Worm (Caenorhabditis elegans) whole organism, mixed stage, embryonic: ENCODE results near the gene srh-258.

Source experiments
- M03D4.4 ChIP-seq: sonication (generic microtip); optimal IDR thresholded peaks from 2 replicates; lab custom pipeline; 2017; ENCODE audit warnings: mild to moderate bottlenecking, missing genetic modification characterization, missing compliant biosample characterization
- blmp-1 ChIP-seq: fragments of 150-350 bp; optimal IDR thresholded peaks from 2 replicates; lab custom pipeline; 2014; ENCODE audit warnings: missing biosample characterization, missing genetic modification characterization
- elt-1 ChIP-seq: sonication (generic microtip); optimal IDR thresholded peaks from 2 replicates; lab custom pipeline; 2017; ENCODE audit warnings: missing genetic modification characterization, mild to moderate bottlenecking, missing compliant biosample characterization, antibody characterized with exemption, moderate library complexity, borderline replicate concordance; ENCODE audit not compliant: insufficient read depth
- elt-3 ChIP-seq: fragments of 150-350 bp; optimal IDR thresholded peaks from 2 replicates; lab custom pipeline; 2014; ENCODE audit warnings: missing biosample characterization, missing genetic modification characterization
- flh-1 ChIP-seq: fragments of 200-800 bp; sonication (Bioruptor generic); optimal IDR thresholded peaks from 2 replicates; lab custom pipeline; 2018; ENCODE audit warnings: mild to moderate bottlenecking, missing genetic modification characterization, moderate library complexity, missing compliant biosample characterization
- ham-2 ChIP-seq: fragments of 200-800 bp; sonication (Bioruptor generic); optimal IDR thresholded peaks from 2 replicates; lab custom pipeline; 2018; ENCODE audit warnings: mild to moderate bottlenecking, missing genetic modification characterization, missing compliant biosample characterization
- hlh-1 ChIP-seq: fragments of 150-350 bp; optimal IDR thresholded peaks from 2 replicates; lab custom pipeline; 2014; ENCODE audit warnings: missing biosample characterization, missing genetic modification reagents, missing genetic modification characterization
- lsy-2 ChIP-seq: fragments of 150-350 bp; optimal IDR thresholded peaks from 2 replicates; lab custom pipeline; 2014; ENCODE audit warnings: missing biosample characterization, missing genetic modification characterization
- mls-2 ChIP-seq: sonication (generic microtip); optimal IDR thresholded peaks from 2 replicates; lab custom pipeline; 2016; ENCODE audit warnings: mild to moderate bottlenecking, missing genetic modification characterization, moderate library complexity, missing compliant biosample characterization
- nhr-12 ChIP-seq: fragments of 150-350 bp; optimal IDR thresholded peaks from 2 replicates; lab custom pipeline; 2014; ENCODE audit warnings: missing biosample characterization, missing genetic modification characterization
- nhr-237 ChIP-seq: fragments of 150-350 bp; optimal IDR thresholded peaks from 2 replicates; lab custom pipeline; 2014; ENCODE audit warnings: missing biosample characterization, missing genetic modification characterization
- pha-4 ChIP-seq: fragments of 150-350 bp; optimal IDR thresholded peaks from 2 replicates; lab custom pipeline; 2018; ENCODE audit warnings: missing biosample characterization, missing genetic modification reagents, missing genetic modification characterization
- sptf-1 ChIP-seq: sonication (generic microtip); optimal IDR thresholded peaks from 2 replicates; lab custom pipeline; 2017; ENCODE audit warnings: mild to moderate bottlenecking, missing genetic modification characterization, moderate library complexity, missing compliant biosample characterization

DNA sequence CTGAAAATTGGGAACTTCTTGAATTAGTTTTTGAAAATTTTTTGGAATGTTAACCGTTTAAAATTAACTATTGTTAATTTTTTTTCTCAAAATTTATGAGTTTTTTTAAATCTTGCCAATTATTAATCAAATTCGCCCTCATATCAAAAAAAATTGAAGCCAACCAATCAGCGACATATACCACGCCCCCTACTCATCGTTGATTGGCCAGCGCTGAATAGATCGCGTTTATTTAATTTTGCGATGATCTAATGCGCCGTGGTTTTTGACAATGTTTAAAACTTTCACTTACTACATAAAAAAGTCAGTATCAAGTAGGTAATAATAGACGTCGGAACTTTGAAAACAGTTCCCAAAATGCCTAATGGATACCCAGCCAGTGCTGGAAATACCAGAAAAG lies 37.4 kb downstream of the srh-258 start:
- TF ChIP-seq nhr-237 (tag; lab: Kevin White, UChicago) (no peak), blmp-1 (no peak), hlh-1 (tag; lab: Kevin White, UChicago) (no peak), lsy-2 (tag; lab: Kevin White, UChicago) (no peak), mls-2 (no peak), nhr-12 (tag; lab: Kevin White, UChicago) (no peak), pha-4 (no peak), elt-1 (tag; lab: Kevin White, UChicago) (no peak), M03D4.4 (tag; lab: Kevin White, UChicago) (no peak), elt-3 (tag; lab: Kevin White, UChicago) (no peak), flh-1 (GFP tag; lab: Kevin White, UChicago) (no peak), sptf-1 (tag; lab: Kevin White, UChicago) (no peak), ham-2 (GFP tag; lab: Kevin White, UChicago) (no peak)
